Worm (Caenorhabditis elegans) whole organism, midembryonic: ENCODE data around the gene sbt-1.

Experiments
- T22C8.4 ChIP-seq: fragments of 200-800 bp; sonication (Bioruptor generic); IDR thresholded peaks from 2 replicates; pipeline ENCODE4 v1.3.6; 2022; ENCODE audit warnings: missing genetic modification characterization, missing compliant biosample characterization
- cog-1 ChIP-seq: sonication (generic microtip); optimal IDR thresholded peaks from 2 replicates; lab custom pipeline; 2016; ENCODE audit warnings: missing genetic modification characterization, missing compliant biosample characterization
- flt-1 ChIP-seq: fragments of 200-800 bp; sonication (Bioruptor generic); IDR thresholded peaks from 2 replicates; pipeline ENCODE4 v1.3.6; 2022; ENCODE audit warnings: missing genetic modification characterization, missing compliant biosample characterization
- klf-2 ChIP-seq: fragments of 200-800 bp; sonication (Bioruptor generic); conservative IDR thresholded peaks from 2 replicates; pipeline ENCODE4 v1.3.6; 2022; ENCODE audit warnings: missing genetic modification reagents, missing genetic modification characterization, missing compliant biosample characterization
- med-1 ChIP-seq: sonication (generic microtip); optimal IDR thresholded peaks from 2 replicates; lab custom pipeline; 2017; ENCODE audit warnings: missing genetic modification characterization, mild to moderate bottlenecking, missing compliant biosample characterization, antibody characterized with exemption, missing genetic modification reagents; ENCODE audit not compliant: insufficient read depth
- ref-1 ChIP-seq: fragments of 200-800 bp; sonication (Bioruptor generic); conservative IDR thresholded peaks from 2 replicates; pipeline ENCODE4 v1.3.6; 2022; ENCODE audit warnings: missing genetic modification reagents, missing genetic modification characterization, missing compliant biosample characterization
- tab-1 ChIP-seq: fragments of 200-800 bp; sonication (Bioruptor generic); IDR thresholded peaks from 2 replicates; pipeline ENCODE4 v1.3.6; 2022; ENCODE audit warnings: missing genetic modification characterization, missing compliant biosample characterization
- ztf-23 ChIP-seq: fragments of 200-800 bp; sonication (Bioruptor generic); IDR thresholded peaks from 2 replicates; pipeline ENCODE4 v1.3.6; 2022; ENCODE audit warnings: missing genetic modification reagents, missing genetic modification characterization, missing compliant biosample characterization
- ztf-29 ChIP-seq: fragments of 200-800 bp; sonication (Bioruptor generic); IDR thresholded peaks from 2 replicates; pipeline ENCODE4 v1.3.6; 2022; ENCODE audit warnings: missing genetic modification reagents, missing genetic modification characterization, missing compliant biosample characterization

Gene sbt-1

ce11 chrV:20813646-20814045 is 15.0 kb downstream of the sbt-1 start:
- TF ChIP-seq ref-1 (GFP tag; lab: Robert Waterston, UW) (no peak), tab-1 (GFP tag; lab: Robert Waterston, UW) (no peak), ztf-23 (GFP tag; lab: Robert Waterston, UW) (no peak), ztf-29 (GFP tag; lab: Robert Waterston, UW) (no peak), flt-1 (GFP tag; lab: Robert Waterston, UW) (no peak), klf-2 (no peak), med-1 (no peak), T22C8.4 (GFP tag; lab: Robert Waterston, UW) (no peak), cog-1 (tag; lab: Kevin White, UChicago) (no peak)

ce11 chrV:20807038-20807437 is 21.6 kb downstream of the sbt-1 start, which contains the start of gene Y44A6D.6:
TSS of gene Y44A6D.6 (plus strand) at chrV:20807338.
- TF ChIP-seq T22C8.4 (GFP tag; lab: Robert Waterston, UW) (no peak), flt-1 (GFP tag; lab: Robert Waterston, UW) (no peak), klf-2 (no peak), med-1 (no peak), ref-1 (GFP tag; lab: Robert Waterston, UW) (no peak), tab-1 (GFP tag; lab: Robert Waterston, UW) (no peak), ztf-29 (GFP tag; lab: Robert Waterston, UW) (no peak), cog-1 (tag; lab: Kevin White, UChicago) (no peak), ztf-23 (GFP tag; lab: Robert Waterston, UW) (no peak)

ce11 chrV:20802906-20803305 is 25.8 kb downstream of the sbt-1 start, which contains the start of gene Y44A6D.5:
TSS of gene Y44A6D.5 (minus strand) at chrV:20803006.
- no peak for TF ChIP-seq T22C8.4 (GFP tag; lab: Robert Waterston, UW)
- no peak for TF ChIP-seq flt-1 (GFP tag; lab: Robert Waterston, UW)
- no peak for TF ChIP-seq ztf-23 (GFP tag; lab: Robert Waterston, UW)
- TF ChIP-seq ztf-29 (GFP tag; lab: Robert Waterston, UW), result no peak
- no peak for TF ChIP-seq ref-1 (GFP tag; lab: Robert Waterston, UW)
- TF ChIP-seq cog-1 (tag; lab: Kevin White, UChicago), result no peak
- no peak for TF ChIP-seq tab-1 (GFP tag; lab: Robert Waterston, UW)
- no peak for TF ChIP-seq klf-2
- TF ChIP-seq med-1, result no peak

- TF ChIP-seq ref-1 (GFP tag; lab: Robert Waterston, UW) (no peak), T22C8.4 (GFP tag; lab: Robert Waterston, UW) (no peak), ztf-29 (GFP tag; lab: Robert Waterston, UW) (no peak), cog-1 (tag; lab: Kevin White, UChicago) (no peak), tab-1 (GFP tag; lab: Robert Waterston, UW) (no peak), flt-1 (GFP tag; lab: Robert Waterston, UW) (no peak), med-1 (no peak), klf-2 (no peak), ztf-23 (GFP tag; lab: Robert Waterston, UW) (no peak)
These were observed 30.8 kb downstream of the sbt-1 start, which contains the start of gene sdf-9 for ce11 chrV:20797918-20798317. TSS of gene sdf-9 (plus strand) at chrV:20798218.

ce11 chrV:20793761-20794160 is 34.9 kb downstream of the sbt-1 start:
- TF ChIP-seq med-1 (no peak), ref-1 (GFP tag; lab: Robert Waterston, UW) (no peak), ztf-23 (GFP tag; lab: Robert Waterston, UW) (no peak), tab-1 (GFP tag; lab: Robert Waterston, UW) (no peak), klf-2 (no peak), cog-1 (tag; lab: Kevin White, UChicago) (no peak)

ce11 chrV:20792371-20792890 is 36.2 kb downstream of the sbt-1 start, which contains the start of gene Y44A6D.3:
TSS of gene Y44A6D.3 (minus strand) at chrV:20792421.
- TF ChIP-seq med-1 (no peak), ztf-29 (GFP tag; lab: Robert Waterston, UW) (no peak), klf-2 (no peak), flt-1 (GFP tag; lab: Robert Waterston, UW) (no peak), T22C8.4 (GFP tag; lab: Robert Waterston, UW) (no peak), tab-1 (GFP tag; lab: Robert Waterston, UW) (no peak), ztf-23 (GFP tag; lab: Robert Waterston, UW) (no peak), cog-1 (tag; lab: Kevin White, UChicago) (no peak), ref-1 (GFP tag; lab: Robert Waterston, UW) (no peak)

ce11 chrV:20790616-20791015 is 38.1 kb downstream of the sbt-1 start:
- TF ChIP-seq ztf-29 (GFP tag; lab: Robert Waterston, UW), result no peak
- no peak for TF ChIP-seq T22C8.4 (GFP tag; lab: Robert Waterston, UW)
- no peak for TF ChIP-seq flt-1 (GFP tag; lab: Robert Waterston, UW)
- no peak for TF ChIP-seq cog-1 (tag; lab: Kevin White, UChicago)
- no peak for TF ChIP-seq ztf-23 (GFP tag; lab: Robert Waterston, UW)
- no peak for TF ChIP-seq tab-1 (GFP tag; lab: Robert Waterston, UW)
- TF ChIP-seq ref-1 (GFP tag; lab: Robert Waterston, UW), result no peak
- no peak for TF ChIP-seq med-1
- TF ChIP-seq klf-2, result no peak

- no peak for TF ChIP-seq T22C8.4 (GFP tag; lab: Robert Waterston, UW)
- no peak for TF ChIP-seq klf-2
- no peak for TF ChIP-seq ztf-29 (GFP tag; lab: Robert Waterston, UW)
- TF ChIP-seq ztf-23 (GFP tag; lab: Robert Waterston, UW), result no peak
- TF ChIP-seq tab-1 (GFP tag; lab: Robert Waterston, UW), result no peak
- no peak for TF ChIP-seq flt-1 (GFP tag; lab: Robert Waterston, UW)
- no peak for TF ChIP-seq cog-1 (tag; lab: Kevin White, UChicago)
- TF ChIP-seq ref-1 (GFP tag; lab: Robert Waterston, UW), result no peak
- no peak for TF ChIP-seq med-1
These were observed 38.7 kb downstream of the sbt-1 start, which contains the start of gene Y44A6D.1 for ce11 chrV:20790011-20790410. TSS of gene Y44A6D.1 (minus strand) at chrV:20790033.

- no peak for TF ChIP-seq ref-1 (GFP tag; lab: Robert Waterston, UW)
- TF ChIP-seq ztf-29 (GFP tag; lab: Robert Waterston, UW), result no peak
- TF ChIP-seq tab-1 (GFP tag; lab: Robert Waterston, UW), result no peak
- TF ChIP-seq med-1, result no peak
- no peak for TF ChIP-seq flt-1 (GFP tag; lab: Robert Waterston, UW)
- TF ChIP-seq ztf-23 (GFP tag; lab: Robert Waterston, UW), result no peak
- no peak for TF ChIP-seq cog-1 (tag; lab: Kevin White, UChicago)
- no peak for TF ChIP-seq T22C8.4 (GFP tag; lab: Robert Waterston, UW)
- no peak for TF ChIP-seq klf-2
These were observed 39.6 kb downstream of the sbt-1 start, which contains the start of gene tpan-1 for ce11 chrV:20789105-20789504. TSS of gene tpan-1 (plus strand) at chrV:20789502.
